Worm (Caenorhabditis elegans): ENCODE measurements around the gene msp-56.

- TF ChIP-seq unc-98 (GFP tag; IDR thresholded peaks at IDR 0.05), result no peak
- TF ChIP-seq lin-15B (tag; optimal IDR thresholded peaks at IDR 0.05), result no peak
- TF ChIP-seq blmp-1 (tag; optimal IDR thresholded peaks at IDR 0.05), result no peak
- no peak for TF ChIP-seq efl-1 (optimal IDR thresholded peaks at IDR 0.05)
- no peak for TF ChIP-seq efl-1 (GFP tag; optimal IDR thresholded peaks at IDR 0.05 in 1 of 2)
- TF ChIP-seq nhr-11 (tag; optimal IDR thresholded peaks at IDR 0.05), result no peak
- no peak for TF ChIP-seq pqm-1 (tag; optimal IDR thresholded peaks at IDR 0.05)
- no peak for TF ChIP-seq snpc-4 (tag; optimal IDR thresholded peaks at IDR 0.05)
- no peak for TF ChIP-seq ama-1 (optimal IDR thresholded peaks at IDR 0.05)
- no peak for TF ChIP-seq ceh-8 (GFP tag; optimal IDR thresholded peaks at IDR 0.05)
- no peak for TF ChIP-seq ceh-82 (tag; optimal IDR thresholded peaks at IDR 0.05)
- no peak for TF ChIP-seq lir-3 (tag; optimal IDR thresholded peaks at IDR 0.05; ENCODE audit: poor library complexity)
- TF ChIP-seq lsy-2 (tag; optimal IDR thresholded peaks at IDR 0.05), result no peak
- no peak for TF ChIP-seq unc-30 (tag; optimal IDR thresholded peaks at IDR 0.05)
Measured at ce11 chrIV:9854952-9855351, 13.6 kb downstream of the msp-56 start.

Measured in whole organism, L1 larva.